Worm (Caenorhabditis elegans) whole organism, early embryonic: ENCODE measurements around the gene F26F2.1.

Experiments
- B0310.2 ChIP-seq: sonication (generic microtip); optimal IDR thresholded peaks from 2 replicates; lab custom pipeline; 2016; ENCODE audit warnings: mild to moderate bottlenecking, missing genetic modification characterization, missing compliant biosample characterization
- F13C5.2 ChIP-seq: sonication (generic microtip); optimal IDR thresholded peaks from 2 replicates; lab custom pipeline; 2017; ENCODE audit warnings: mild to moderate bottlenecking, missing genetic modification characterization, inconsistent platforms, missing compliant biosample characterization
- ama-1 ChIP-seq: fragments of 150-350 bp; optimal IDR thresholded peaks from 2 replicates; lab custom pipeline; 2014
- ceh-13 ChIP-seq: fragments of 200-800 bp; sonication (Bioruptor generic); optimal IDR thresholded peaks from 2 replicates; lab custom pipeline; 2018; ENCODE audit warnings: mild to moderate bottlenecking, missing genetic modification characterization, missing compliant biosample characterization
- ets-7 ChIP-seq: sonication (generic microtip); optimal IDR thresholded peaks from 2 replicates; lab custom pipeline; 2016; ENCODE audit warnings: missing genotype, missing genetic modification characterization, missing compliant biosample characterization
- flt-1 ChIP-seq: fragments of 200-800 bp; sonication (Bioruptor generic); IDR thresholded peaks from 2 replicates; pipeline ENCODE4 v1.3.6; 2022; ENCODE audit warnings: missing genetic modification characterization, missing compliant biosample characterization
- hmbx-1 ChIP-seq: sonication (generic microtip); optimal IDR thresholded peaks from 2 replicates; lab custom pipeline; 2016; ENCODE audit warnings: mild to moderate bottlenecking, missing genetic modification characterization, missing compliant biosample characterization
- hnd-1 ChIP-seq: sonication (generic microtip); optimal IDR thresholded peaks from 2 replicates; lab custom pipeline; 2016; ENCODE audit warnings: missing genetic modification characterization, missing compliant biosample characterization
- scrt-1 ChIP-seq: fragments of 200-800 bp; sonication (Bioruptor generic); IDR thresholded peaks from 2 replicates; pipeline ENCODE4 v1.3.6; 2022; ENCODE audit warnings: missing genetic modification characterization, missing compliant biosample characterization
- tbx-11 ChIP-seq: fragments of 200-800 bp; sonication (Bioruptor generic); IDR thresholded peaks from 2 replicates; pipeline ENCODE4 v1.3.6; 2022; ENCODE audit warnings: missing genetic modification characterization, missing compliant biosample characterization
- tra-4 ChIP-seq: sonication (generic microtip); optimal IDR thresholded peaks from 2 replicates; lab custom pipeline; 2017; ENCODE audit warnings: missing genetic modification characterization, missing compliant biosample characterization

ce11 chrV:20539055-20539454 lies 22.6 kb downstream of the F26F2.1 start, which contains the start of gene Y38H6C.16:
- no peak for TF ChIP-seq scrt-1 (GFP tag; lab: Robert Waterston, UW)
- no peak for TF ChIP-seq ama-1 (lab: Kevin White, UChicago)
- TF ChIP-seq B0310.2: no peak
- TF ChIP-seq flt-1 (GFP tag; lab: Robert Waterston, UW): no peak
- TF ChIP-seq tra-4 (tag; lab: Kevin White, UChicago): no peak
- no peak for TF ChIP-seq ets-7 (tag; lab: Kevin White, UChicago)
- TF ChIP-seq F13C5.2 (tag; lab: Kevin White, UChicago): no peak
- no peak for TF ChIP-seq tbx-11
- TF ChIP-seq hmbx-1 (tag; lab: Kevin White, UChicago): no peak
- no peak for TF ChIP-seq ceh-13 (GFP tag; lab: Kevin White, UChicago)
- no peak for TF ChIP-seq hnd-1 (tag; lab: Kevin White, UChicago)
